Worm (Caenorhabditis elegans) whole organism, L4 larva: Measurements from ENCODE around the gene clec-175.

ENCODE experiments used
- D1046.2 ChIP-seq: fragments of 200-800 bp; sonication (Bioruptor generic); IDR thresholded peaks from 2 replicates; pipeline ENCODE4 v1.3.6; 2022; ENCODE audit warnings: missing genetic modification characterization, missing compliant biosample characterization
- F44E2.7 ChIP-seq: fragments of 200-800 bp; sonication (Bioruptor generic); IDR thresholded peaks from 2 replicates; pipeline ENCODE4 v2.1.2; 2022; ENCODE audit warnings: missing genetic modification characterization, missing compliant biosample characterization
- F49E8.2 ChIP-seq: sonication (generic microtip); optimal IDR thresholded peaks from 2 replicates; lab custom pipeline; 2016; ENCODE audit warnings: missing compliant biosample characterization, mild to moderate bottlenecking, missing genetic modification characterization, borderline replicate concordance
- T20F7.1 ChIP-seq: fragments of 200-800 bp; sonication (Bioruptor generic); optimal IDR thresholded peaks from 2 replicates; lab custom pipeline; 2018; ENCODE audit warnings: mild to moderate bottlenecking, missing genetic modification characterization, missing compliant biosample characterization
- Y105C5A.15 ChIP-seq: fragments of 200-800 bp; sonication (Bioruptor generic); IDR thresholded peaks from 2 replicates; pipeline ENCODE4 v1.3.6; 2022; ENCODE audit warnings: missing genetic modification characterization, missing compliant biosample characterization
- Y5F2A.4 ChIP-seq: fragments of 200-800 bp; sonication (Bioruptor generic); optimal IDR thresholded peaks from 2 replicates; lab custom pipeline; 2018; ENCODE audit warnings: mild to moderate bottlenecking, missing genetic modification characterization, missing compliant biosample characterization
- ZK546.5 ChIP-seq, 2 experiments: sonication (generic microtip); optimal IDR thresholded peaks; 2 replicates each; lab custom pipeline; 2017; ENCODE audit warnings: missing biosample characterization in 2 of 2, missing genetic modification characterization in 2 of 2
- arid-1 ChIP-seq: fragments of 200-800 bp; sonication (Bioruptor generic); conservative IDR thresholded peaks from 2 replicates; pipeline ENCODE4 v1.3.6; 2022; ENCODE audit warnings: missing genetic modification reagents, missing genetic modification characterization, missing compliant biosample characterization
- ceh-28 ChIP-seq: fragments of 150-350 bp; optimal IDR thresholded peaks from 2 replicates; lab custom pipeline; 2014; ENCODE audit warnings: missing biosample characterization, missing genetic modification reagents, missing genetic modification characterization
- ceh-44 ChIP-seq: fragments of 200-800 bp; sonication (Bioruptor generic); IDR thresholded peaks from 2 replicates; pipeline ENCODE4 v1.3.6; 2022; ENCODE audit warnings: missing genetic modification reagents, missing genetic modification characterization, missing compliant biosample characterization
- ceh-62 ChIP-seq: sonication (generic microtip); optimal IDR thresholded peaks from 2 replicates; lab custom pipeline; 2017; ENCODE audit warnings: missing biosample characterization, missing genetic modification characterization
- ceh-82 ChIP-seq: sonication (generic microtip); optimal IDR thresholded peaks from 2 replicates; lab custom pipeline; 2017; ENCODE audit warnings: missing biosample characterization, missing genetic modification characterization
- ces-1 ChIP-seq: fragments of 150-350 bp; sonication (generic microtip); optimal IDR thresholded peaks from 4 replicates; lab custom pipeline; 2014; ENCODE audit warnings: missing biosample characterization, missing genetic modification reagents, missing genetic modification characterization
- cey-2 ChIP-seq: sonication (generic microtip); optimal IDR thresholded peaks from 3 replicates; lab custom pipeline; 2017; ENCODE audit warnings: missing genetic modification characterization, mild to moderate bottlenecking, missing compliant biosample characterization, antibody characterized with exemption, borderline replicate concordance; ENCODE audit not compliant: insufficient read depth
- daf-16 ChIP-seq, 3 experiments: sonication (generic microtip); optimal IDR thresholded peaks; 2 replicates each; lab custom pipeline; 2016 to 2017; ENCODE audit warnings: missing genetic modification characterization in 3 of 3, missing genetic modification reagents in 3 of 3, mild to moderate bottlenecking in 2 of 3, missing compliant biosample characterization in 2 of 3, missing biosample characterization in 1 of 3, moderate library complexity in 1 of 3
- daf-19 ChIP-seq: fragments of 200-800 bp; sonication (Bioruptor generic); conservative IDR thresholded peaks from 2 replicates; pipeline ENCODE4 v1.3.6; 2022; ENCODE audit warnings: missing genetic modification characterization, missing compliant biosample characterization
- dmd-6 ChIP-seq: fragments of 200-800 bp; sonication (Bioruptor generic); IDR thresholded peaks from 2 replicates; pipeline ENCODE4 v1.3.6; 2022; ENCODE audit warnings: missing genetic modification reagents, missing genetic modification characterization, missing compliant biosample characterization
- duxl-1 ChIP-seq: sonication (generic microtip); optimal IDR thresholded peaks from 2 replicates; lab custom pipeline; 2016; ENCODE audit warnings: mild to moderate bottlenecking, missing genetic modification characterization, moderate library complexity, missing compliant biosample characterization; ENCODE audit not compliant: poor library complexity
- dve-1 ChIP-seq: sonication (generic microtip); optimal IDR thresholded peaks from 2 replicates; lab custom pipeline; 2017; ENCODE audit warnings: antibody characterized with exemption, mild to moderate bottlenecking, missing genetic modification characterization, missing compliant biosample characterization; ENCODE audit not compliant: insufficient read depth
- egl-27 ChIP-seq: sonication (generic microtip); optimal IDR thresholded peaks from 3 replicates; lab custom pipeline; 2017; ENCODE audit warnings: missing biosample characterization, missing genetic modification reagents, missing genetic modification characterization
- fos-1 ChIP-seq: fragments of 150-350 bp; optimal IDR thresholded peaks from 2 replicates; lab custom pipeline; 2014; ENCODE audit warnings: missing biosample characterization, missing genetic modification characterization
- gei-8 ChIP-seq: fragments of 200-800 bp; sonication (Bioruptor generic); optimal IDR thresholded peaks from 2 replicates; lab custom pipeline; 2018; ENCODE audit warnings: mild to moderate bottlenecking, missing genetic modification characterization, missing compliant biosample characterization
- hif-1 ChIP-seq, 2 experiments: sonication (generic microtip); optimal IDR thresholded peaks; 2 replicates each; lab custom pipeline; 2016 to 2017; ENCODE audit warnings: missing compliant biosample characterization in 2 of 2, missing genetic modification characterization in 2 of 2, missing genetic modification reagents in 2 of 2, missing genotype in 2 of 2, mild to moderate bottlenecking in 1 of 2
- hlh-11 ChIP-seq: fragments of 200-800 bp; sonication (Bioruptor generic); optimal IDR thresholded peaks from 2 replicates; lab custom pipeline; 2018; ENCODE audit warnings: mild to moderate bottlenecking, missing genetic modification characterization, missing compliant biosample characterization
- hmg-1.1 ChIP-seq: fragments of 200-800 bp; sonication (Bioruptor generic); IDR thresholded peaks from 2 replicates; pipeline ENCODE4 v1.3.6; 2022; ENCODE audit warnings: missing genetic modification reagents, missing genetic modification characterization, missing compliant biosample characterization
- lin-1 ChIP-seq: fragments of 200-800 bp; sonication (Bioruptor generic); IDR thresholded peaks from 2 replicates; pipeline ENCODE4 v1.3.6; 2022; ENCODE audit warnings: missing genetic modification reagents, missing genetic modification characterization, missing compliant biosample characterization
- lin-15B ChIP-seq: fragments of 150-350 bp; sonication (generic microtip); optimal IDR thresholded peaks from 3 replicates; lab custom pipeline; 2014; ENCODE audit warnings: missing biosample characterization, missing genetic modification characterization
- madf-5 ChIP-seq, 2 experiments: fragments of 200-800 bp; sonication (Bioruptor generic); IDR thresholded peaks; 2 replicates each; pipeline ENCODE4 v1.3.6; 2022; ENCODE audit warnings: missing compliant biosample characterization in 2 of 2, missing genetic modification characterization in 2 of 2
- madf-9 ChIP-seq: fragments of 200-800 bp; sonication (Bioruptor generic); conservative IDR thresholded peaks from 2 replicates; pipeline ENCODE4 v1.3.6; 2022; ENCODE audit warnings: missing genetic modification reagents, missing genetic modification characterization, missing compliant biosample characterization
- mdt-29 ChIP-seq: fragments of 200-800 bp; sonication (Bioruptor generic); IDR thresholded peaks from 2 replicates; pipeline ENCODE4 v1.3.6; 2022; ENCODE audit warnings: missing genetic modification reagents, missing genetic modification characterization, missing compliant biosample characterization
- mes-2 ChIP-seq: sonication (generic microtip); optimal IDR thresholded peaks from 2 replicates; lab custom pipeline; 2016; ENCODE audit warnings: missing genotype, mild to moderate bottlenecking, missing genetic modification characterization, missing compliant biosample characterization; ENCODE audit not compliant: poor library complexity, severe bottlenecking
- mxl-3 ChIP-seq: fragments of 200-800 bp; sonication (Bioruptor generic); optimal IDR thresholded peaks from 2 replicates; lab custom pipeline; 2018; ENCODE audit warnings: mild to moderate bottlenecking, missing genetic modification characterization, missing compliant biosample characterization
- nhr-10 ChIP-seq: fragments of 150-350 bp; optimal IDR thresholded peaks from 2 replicates; lab custom pipeline; 2014; ENCODE audit warnings: missing biosample characterization, missing genetic modification characterization
- nhr-11 ChIP-seq: fragments of 150-350 bp; optimal IDR thresholded peaks from 2 replicates; lab custom pipeline; 2014; ENCODE audit warnings: missing biosample characterization, missing genetic modification characterization
- nhr-25 ChIP-seq: sonication (generic microtip); optimal IDR thresholded peaks from 2 replicates; lab custom pipeline; 2017; ENCODE audit warnings: missing genetic modification characterization, mild to moderate bottlenecking, missing compliant biosample characterization, antibody characterized with exemption, moderate library complexity, borderline replicate concordance; ENCODE audit not compliant: insufficient read depth
- nhr-42 ChIP-seq: fragments of 200-800 bp; sonication (Bioruptor generic); IDR thresholded peaks from 2 replicates; pipeline ENCODE4 v1.3.6; 2022; ENCODE audit warnings: missing genetic modification characterization, missing compliant biosample characterization
- nhr-48 ChIP-seq: sonication (generic microtip); optimal IDR thresholded peaks from 2 replicates; lab custom pipeline; 2016; ENCODE audit warnings: mild to moderate bottlenecking, missing genetic modification characterization, missing compliant biosample characterization
- nhr-6 ChIP-seq: fragments of 150-350 bp; optimal IDR thresholded peaks from 2 replicates; lab custom pipeline; 2014; ENCODE audit warnings: missing biosample characterization, missing genetic modification characterization
- pqm-1 ChIP-seq: sonication (generic microtip); optimal IDR thresholded peaks from 2 replicates; lab custom pipeline; 2017; ENCODE audit warnings: missing biosample characterization, missing genetic modification characterization
- rbr-2 ChIP-seq: sonication (generic microtip); optimal IDR thresholded peaks from 2 replicates; lab custom pipeline; 2016; ENCODE audit warnings: missing genotype, missing genetic modification characterization, missing compliant biosample characterization
- saeg-2 ChIP-seq: fragments of 200-800 bp; sonication (Bioruptor generic); IDR thresholded peaks from 2 replicates; pipeline ENCODE4 v1.3.6; 2022; ENCODE audit warnings: missing genetic modification reagents, missing genetic modification characterization, missing compliant biosample characterization
- sdz-12 ChIP-seq: fragments of 200-800 bp; sonication (Bioruptor generic); optimal IDR thresholded peaks from 2 replicates; lab custom pipeline; 2018; ENCODE audit warnings: mild to moderate bottlenecking, missing genetic modification characterization, missing compliant biosample characterization
- snpc-4 ChIP-seq: fragments of 150-350 bp; optimal IDR thresholded peaks from 2 replicates; lab custom pipeline; 2014; ENCODE audit warnings: missing biosample characterization, missing genetic modification characterization
- spr-3 ChIP-seq: fragments of 200-800 bp; sonication (Bioruptor generic); optimal IDR thresholded peaks from 2 replicates; lab custom pipeline; 2018; ENCODE audit warnings: mild to moderate bottlenecking, missing genetic modification characterization, missing compliant biosample characterization
- vab-7 ChIP-seq: fragments of 200-800 bp; sonication (Bioruptor generic); IDR thresholded peaks from 2 replicates; pipeline ENCODE4 v1.3.6; 2022; ENCODE audit warnings: missing genetic modification reagents, missing genetic modification characterization, missing compliant biosample characterization
- zag-1 ChIP-seq: fragments of 150-350 bp; optimal IDR thresholded peaks from 2 replicates; lab custom pipeline; 2014; ENCODE audit warnings: missing biosample characterization, missing genetic modification characterization
- zfp-2 ChIP-seq: sonication (generic microtip); optimal IDR thresholded peaks from 2 replicates; lab custom pipeline; 2016; ENCODE audit warnings: mild to moderate bottlenecking, missing genetic modification characterization, missing compliant biosample characterization
- zfp-3 ChIP-seq: fragments of 200-800 bp; sonication (Bioruptor generic); conservative IDR thresholded peaks from 2 replicates; pipeline ENCODE4 v1.3.6; 2022; ENCODE audit warnings: missing genetic modification reagents, missing genetic modification characterization, missing compliant biosample characterization
- zip-2 ChIP-seq: fragments of 150-350 bp; optimal IDR thresholded peaks from 2 replicates; lab custom pipeline; 2014; ENCODE audit warnings: missing biosample characterization, missing genetic modification characterization
- ztf-11 ChIP-seq: fragments of 150-350 bp; optimal IDR thresholded peaks from 2 replicates; lab custom pipeline; 2014; ENCODE audit warnings: missing biosample characterization, missing genetic modification characterization

The clec-175 gene

DNA sequence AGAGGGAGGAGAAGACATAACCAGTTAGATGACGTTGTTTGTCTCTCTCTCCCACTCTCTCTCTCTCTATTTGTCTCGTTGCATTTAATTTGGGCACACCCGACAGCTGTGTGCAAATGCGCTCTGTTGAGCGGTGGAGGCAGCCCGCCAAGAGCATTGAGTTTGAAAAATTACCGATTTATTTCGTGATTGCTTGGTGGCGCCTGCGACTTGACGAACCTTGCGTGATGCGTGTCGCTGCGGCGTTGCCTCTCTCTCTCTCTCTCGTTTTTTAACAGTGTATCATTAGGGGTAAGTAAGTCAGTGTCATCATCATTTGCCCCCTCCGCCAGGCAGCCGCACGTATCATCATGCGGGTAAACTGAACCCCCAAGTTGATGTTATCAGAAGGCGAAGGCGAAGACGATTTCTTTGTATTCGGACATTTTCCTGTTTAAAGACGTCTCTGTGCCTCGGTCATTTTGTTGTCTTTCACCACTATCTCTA is 16.0 kb upstream of the clec-175 start:
- peak in 1 of 2 experiments; percentile 73 for TF ChIP-seq hif-1 (tag; optimal IDR thresholded peaks at IDR 0.05; lab: Kevin White, UChicago)
- no peak for TF ChIP-seq ceh-28 (tag; lab: Kevin White, UChicago)
- TF ChIP-seq hlh-11 = peak; percentile 90
- TF ChIP-seq dmd-6 = peak; percentile 67
- no peak for TF ChIP-seq gei-8
- 0 out of 2 replicates have a peak, but pooled peaks have one; percentile 44 for TF ChIP-seq ceh-44 (GFP tag; lab: Robert Waterston, UW)
- no peak for TF ChIP-seq snpc-4 (tag; lab: Kevin White, UChicago)
- peak; percentile 44 for TF ChIP-seq nhr-6
- TF ChIP-seq nhr-10 = no peak
- no peak for TF ChIP-seq duxl-1 (tag; lab: Kevin White, UChicago)
- peak; percentile 49 for TF ChIP-seq mes-2 (tag; lab: Kevin White, UChicago)
- TF ChIP-seq rbr-2 (tag; lab: Kevin White, UChicago) = peak; percentile 70
- TF ChIP-seq spr-3 = no peak
- no peak for TF ChIP-seq F49E8.2 (tag; lab: Kevin White, UChicago)
- no peak for TF ChIP-seq mdt-29 (GFP tag; lab: Robert Waterston, UW)
- TF ChIP-seq arid-1 (GFP tag; lab: Robert Waterston, UW) = no peak
- peak; percentile 79 for TF ChIP-seq lin-1
- peak; percentile 84 for TF ChIP-seq dve-1 (tag; lab: Kevin White, UChicago)
- TF ChIP-seq ces-1 (GFP tag; lab: Kevin White, UChicago) = no peak
- TF ChIP-seq zfp-2 (tag; lab: Kevin White, UChicago) = no peak
- no peak for TF ChIP-seq F44E2.7 (GFP tag; lab: Robert Waterston, UW)
- no peak for TF ChIP-seq ceh-62 (tag; lab: Kevin White, UChicago)
- TF ChIP-seq ZK546.5 (tag; optimal IDR thresholded peaks at IDR 0.05; lab: Kevin White, UChicago) = no peak
- no peak for TF ChIP-seq daf-19
- TF ChIP-seq vab-7 (GFP tag; lab: Robert Waterston, UW) = no peak
- no peak for TF ChIP-seq nhr-42 (GFP tag; lab: Robert Waterston, UW)
- peak; percentile 41 for TF ChIP-seq mxl-3 (GFP tag; lab: Kevin White, UChicago)
- TF ChIP-seq zfp-3 (GFP tag; lab: Robert Waterston, UW) = no peak
- TF ChIP-seq madf-9 (GFP tag; lab: Robert Waterston, UW) = 0 out of 2 replicates have a peak, but pooled peaks have one; percentile 57
- TF ChIP-seq zag-1 (tag; lab: Kevin White, UChicago) = no peak
- TF ChIP-seq D1046.2 (GFP tag; lab: Robert Waterston, UW) = no peak
- peak; percentile 45 for TF ChIP-seq hmg-1.1
- no peak for TF ChIP-seq Y5F2A.4 (GFP tag; lab: Kevin White, UChicago)
- peak; percentile 42 for TF ChIP-seq nhr-11
- peak; percentile 8 for TF ChIP-seq nhr-25 (tag; lab: Kevin White, UChicago)
- no peak for TF ChIP-seq lin-15B (tag; lab: Kevin White, UChicago)
- no peak for TF ChIP-seq fos-1
- no peak for TF ChIP-seq ztf-11
- peak; percentile 31 for TF ChIP-seq pqm-1
- TF ChIP-seq zip-2 (tag; lab: Kevin White, UChicago) = no peak
- peak; percentile 38 for TF ChIP-seq T20F7.1 (GFP tag; lab: Kevin White, UChicago)
- no peak for TF ChIP-seq daf-16 (GFP tag; optimal IDR thresholded peaks at IDR 0.05; lab: Kevin White, UChicago)
- TF ChIP-seq daf-16 (tag; optimal IDR thresholded peaks at IDR 0.05; lab: Kevin White, UChicago) = peak; percentile 80
- peak; percentile 59 for TF ChIP-seq nhr-48 (tag; lab: Kevin White, UChicago)
- no peak for TF ChIP-seq madf-5 (GFP tag; IDR thresholded peaks at IDR 0.05; lab: Robert Waterston, UW)
- no peak for TF ChIP-seq ceh-82 (tag; lab: Kevin White, UChicago)
- 0 out of 2 replicates have a peak, but pooled peaks have one; percentile 24 for TF ChIP-seq saeg-2
- TF ChIP-seq sdz-12 (GFP tag; lab: Kevin White, UChicago) = peak; percentile 58
- TF ChIP-seq Y105C5A.15 (GFP tag; lab: Robert Waterston, UW) = no peak
- no peak for TF ChIP-seq egl-27
- TF ChIP-seq cey-2 (tag; lab: Kevin White, UChicago) = no peak
